Worm (Caenorhabditis elegans): ENCODE results near the gene T09A12.8.

Gene T09A12.8

ce11 chrIV:8225357-8225756 lies 18.1 kb downstream of the T09A12.8 start, which contains the start of gene serp-1.2:
Gene serp-1.2, plus strand, starts transcription at chrIV:8225674.
- peak; percentile 52 for TF ChIP-seq crh-2 (tag; optimal IDR thresholded peaks at IDR 0.05)
- TF ChIP-seq elt-1 (tag; optimal IDR thresholded peaks at IDR 0.05) = no peak
- peak; percentile 36 for TF ChIP-seq nhr-129 (tag; optimal IDR thresholded peaks at IDR 0.05)
- TF ChIP-seq mdl-1 (tag; optimal IDR thresholded peaks at IDR 0.05) = peak in 1 of 2 experiments; percentile 29
- peak; percentile 59 for TF ChIP-seq C34F6.9 (tag; optimal IDR thresholded peaks at IDR 0.05)
- peak; percentile 39 for TF ChIP-seq ama-1 (optimal IDR thresholded peaks at IDR 0.05)
- TF ChIP-seq mab-5 (tag; optimal IDR thresholded peaks at IDR 0.05) = no peak
- peak; percentile 44 for TF ChIP-seq sma-9 (GFP tag; optimal IDR thresholded peaks at IDR 0.05)
- TF ChIP-seq sma-9 (tag; optimal IDR thresholded peaks at IDR 0.05) = no peak
- no peak for TF ChIP-seq unc-39 (tag; optimal IDR thresholded peaks at IDR 0.05)
- no peak for TF ChIP-seq elt-3 (tag; optimal IDR thresholded peaks at IDR 0.05)
- peak; percentile 12 for TF ChIP-seq lin-13 (GFP tag; optimal IDR thresholded peaks at IDR 0.05)
- TF ChIP-seq fos-1 (tag; optimal IDR thresholded peaks at IDR 0.05) = peak; percentile 28
- TF ChIP-seq sma-3 (GFP tag; optimal IDR thresholded peaks at IDR 0.05) = no peak

- no peak for TF ChIP-seq ztf-4 (tag; optimal IDR thresholded peaks at IDR 0.05)
- TF ChIP-seq ZK546.5 (tag; optimal IDR thresholded peaks at IDR 0.05) = no peak
- no peak for TF ChIP-seq lin-13 (GFP tag; optimal IDR thresholded peaks at IDR 0.05)
- no peak for TF ChIP-seq lin-39 (tag; optimal IDR thresholded peaks at IDR 0.05)
- no peak for TF ChIP-seq sma-9 (GFP tag; optimal IDR thresholded peaks at IDR 0.05)
- no peak for TF ChIP-seq sma-9 (tag; optimal IDR thresholded peaks at IDR 0.05)
- TF ChIP-seq nhr-77 (tag; optimal IDR thresholded peaks at IDR 0.05) = no peak
- no peak for TF ChIP-seq C34F6.9 (tag; optimal IDR thresholded peaks at IDR 0.05)
- TF ChIP-seq sma-3 (GFP tag; optimal IDR thresholded peaks at IDR 0.05) = no peak
- no peak for TF ChIP-seq ztf-1 (GFP tag; conservative IDR thresholded peaks at IDR 0.05)
- no peak for TF ChIP-seq mbf-1 (tag; optimal IDR thresholded peaks at IDR 0.05)
- TF ChIP-seq nhr-12 (tag; optimal IDR thresholded peaks at IDR 0.05) = no peak
Observed at ce11 chrIV:8223055-8223454, 20.4 kb downstream of the T09A12.8 start.

DNA sequence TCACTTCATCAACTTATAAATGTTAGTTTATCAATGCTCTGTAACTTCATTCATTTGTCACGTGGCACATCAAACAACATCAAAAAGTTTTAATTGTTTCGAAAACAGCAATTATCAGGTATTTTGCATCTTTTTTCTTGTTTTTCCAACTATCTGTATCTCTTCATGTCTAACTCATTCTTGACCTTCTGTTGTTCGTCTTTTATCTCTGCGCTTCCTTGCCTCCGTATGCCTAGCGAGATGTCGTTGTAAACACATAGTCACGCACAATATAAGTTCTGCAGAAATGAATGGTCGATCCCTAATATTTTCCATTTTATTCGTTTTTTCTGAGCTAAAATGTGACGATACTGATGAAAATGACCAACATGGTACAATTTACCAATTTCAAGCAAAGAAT lies 21.6 kb downstream of the T09A12.8 start, which contains the start of gene gpx-6:
Gene gpx-6, plus strand, starts transcription at position 257 of the 400 bp plus-strand sequence.
- TF ChIP-seq Y55F3AM.14 (GFP tag; optimal IDR thresholded peaks at IDR 0.05) = no peak
- no peak for TF ChIP-seq sma-3 (GFP tag; optimal IDR thresholded peaks at IDR 0.05)
- TF ChIP-seq ztf-11 (tag; optimal IDR thresholded peaks at IDR 0.05) = no peak
- no peak for TF ChIP-seq nhr-25 (tag; optimal IDR thresholded peaks at IDR 0.05)
- no peak for TF ChIP-seq egl-27 (tag; optimal IDR thresholded peaks at IDR 0.05)
- no peak for TF ChIP-seq sma-9 (GFP tag; optimal IDR thresholded peaks at IDR 0.05)
- TF ChIP-seq sma-9 (tag; optimal IDR thresholded peaks at IDR 0.05) = no peak
- no peak for TF ChIP-seq R02D3.7 (tag; optimal IDR thresholded peaks at IDR 0.05)
- TF ChIP-seq lin-11 (tag; optimal IDR thresholded peaks at IDR 0.05) = no peak
- no peak for TF ChIP-seq nhr-21 (tag; optimal IDR thresholded peaks at IDR 0.05)
- TF ChIP-seq unc-39 (tag; optimal IDR thresholded peaks at IDR 0.05) = no peak
- no peak for TF ChIP-seq mab-5 (tag; optimal IDR thresholded peaks at IDR 0.05)
- no peak for TF ChIP-seq mdl-1 (tag; optimal IDR thresholded peaks at IDR 0.05)
- no peak for TF ChIP-seq ztf-4 (tag; optimal IDR thresholded peaks at IDR 0.05)
- no peak for TF ChIP-seq snpc-4 (tag; optimal IDR thresholded peaks at IDR 0.05)
- TF ChIP-seq zag-1 (tag; optimal IDR thresholded peaks at IDR 0.05) = no peak
- TF ChIP-seq nhr-237 (tag; optimal IDR thresholded peaks at IDR 0.05) = no peak
- TF ChIP-seq ztf-1 (GFP tag; conservative IDR thresholded peaks at IDR 0.05) = no peak
- no peak for TF ChIP-seq unc-62 (GFP tag; optimal IDR thresholded peaks at IDR 0.05)
- TF ChIP-seq lsy-2 (tag; optimal IDR thresholded peaks at IDR 0.05) = no peak
- no peak for TF ChIP-seq ama-1 (optimal IDR thresholded peaks at IDR 0.05)

DNA sequence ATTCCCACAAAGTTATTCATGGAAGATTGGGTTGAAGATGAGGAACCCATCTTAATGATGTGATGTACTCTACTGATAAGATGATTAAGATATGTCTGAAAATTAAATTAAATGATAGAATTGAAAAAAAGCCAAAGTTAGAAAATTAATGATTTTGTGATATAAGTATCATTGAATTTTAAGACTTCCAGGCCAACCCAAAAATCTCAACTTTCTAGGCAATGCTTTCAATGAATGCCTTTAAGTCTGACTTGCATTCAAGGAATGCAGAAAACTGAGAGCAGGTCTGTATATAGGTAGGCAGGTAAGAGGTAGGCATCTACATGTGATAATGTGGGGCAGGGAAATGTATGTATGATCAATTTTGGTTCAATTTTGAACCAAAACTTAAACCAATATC lies 23.5 kb downstream of the T09A12.8 start, which contains the start of gene ocr-2:
Gene ocr-2, minus strand, starts transcription at position 101 of the 400 bp plus-strand sequence.
- TF ChIP-seq nhr-237 (tag; optimal IDR thresholded peaks at IDR 0.05) = no peak

DNA sequence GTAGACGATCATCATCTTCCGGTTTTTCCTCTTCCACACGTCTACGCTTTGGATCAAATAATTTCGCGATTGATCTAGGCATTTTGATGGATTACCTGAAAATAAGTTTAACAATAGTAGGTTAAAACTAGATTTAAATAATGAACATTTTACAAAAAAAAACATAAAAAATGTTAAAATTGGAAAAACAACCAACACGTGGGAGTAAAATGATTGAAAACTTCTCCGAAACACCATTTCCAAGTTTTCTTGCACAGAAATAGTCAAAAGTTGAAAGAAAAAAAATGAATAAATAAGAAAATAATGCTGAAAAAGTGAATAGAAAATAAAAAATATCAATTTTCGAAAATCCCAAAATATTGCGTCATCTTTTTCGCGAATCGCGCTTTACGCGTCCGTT lies 31.8 kb downstream of the T09A12.8 start, which contains the start of gene C07G1.7:
Gene C07G1.7, minus strand, starts transcription at position 101 of the 400 bp plus-strand sequence.
- TF ChIP-seq crh-2 (tag; optimal IDR thresholded peaks at IDR 0.05) (no peak), gmeb-1 (tag; optimal IDR thresholded peaks at IDR 0.05) (no peak), dmd-4 (tag; optimal IDR thresholded peaks at IDR 0.05) (no peak), F13H6.1 (tag; optimal IDR thresholded peaks at IDR 0.05) (no peak), mdl-1 (tag; optimal IDR thresholded peaks at IDR 0.05) (no peak), ceh-16 (tag; optimal IDR thresholded peaks at IDR 0.05) (no peak), blmp-1 (tag; optimal IDR thresholded peaks at IDR 0.05; ENCODE audit: insufficient read depth) (no peak), nhr-6 (tag; optimal IDR thresholded peaks at IDR 0.05) (no peak), C34F6.9 (tag; optimal IDR thresholded peaks at IDR 0.05) (no peak), nhr-12 (tag; optimal IDR thresholded peaks at IDR 0.05) (no peak), snpc-4 (tag; optimal IDR thresholded peaks at IDR 0.05) (no peak), unc-62 (GFP tag; optimal IDR thresholded peaks at IDR 0.05) (no peak), peb-1 (tag; optimal IDR thresholded peaks at IDR 0.05) (no peak), sma-9 (GFP tag; optimal IDR thresholded peaks at IDR 0.05) (no peak), sma-9 (tag; optimal IDR thresholded peaks at IDR 0.05) (no peak), sem-4 (tag; optimal IDR thresholded peaks at IDR 0.05) (no peak), sma-3 (GFP tag; optimal IDR thresholded peaks at IDR 0.05) (no peak), fos-1 (tag; optimal IDR thresholded peaks at IDR 0.05) (no peak), lin-13 (GFP tag; optimal IDR thresholded peaks at IDR 0.05) (no peak), elt-3 (tag; optimal IDR thresholded peaks at IDR 0.05) (no peak), egl-27 (tag; optimal IDR thresholded peaks at IDR 0.05) (no peak)

All from whole organism, L2 larva.